Worm (Caenorhabditis elegans) whole organism, midembryonic: ENCODE results near the gene col-104.
"Not testable (repeated sequence)": the region's sequence is repeated elsewhere in the genome, so short reads cannot be mapped to it uniquely, and the experiment has no call there.

ENCODE experiments used
- T22C8.4 ChIP-seq: fragments of 200-800 bp; sonication (Bioruptor generic); IDR thresholded peaks from 2 replicates; pipeline ENCODE4 v1.3.6; 2022; ENCODE audit warnings: missing genetic modification characterization, missing compliant biosample characterization
- cog-1 ChIP-seq: sonication (generic microtip); optimal IDR thresholded peaks from 2 replicates; lab custom pipeline; 2016; ENCODE audit warnings: missing genetic modification characterization, missing compliant biosample characterization
- flt-1 ChIP-seq: fragments of 200-800 bp; sonication (Bioruptor generic); IDR thresholded peaks from 2 replicates; pipeline ENCODE4 v1.3.6; 2022; ENCODE audit warnings: missing genetic modification characterization, missing compliant biosample characterization
- klf-2 ChIP-seq: fragments of 200-800 bp; sonication (Bioruptor generic); conservative IDR thresholded peaks from 2 replicates; pipeline ENCODE4 v1.3.6; 2022; ENCODE audit warnings: missing genetic modification reagents, missing genetic modification characterization, missing compliant biosample characterization
- med-1 ChIP-seq: sonication (generic microtip); optimal IDR thresholded peaks from 2 replicates; lab custom pipeline; 2017; ENCODE audit warnings: missing genetic modification characterization, mild to moderate bottlenecking, missing compliant biosample characterization, antibody characterized with exemption, missing genetic modification reagents; ENCODE audit not compliant: insufficient read depth
- ref-1 ChIP-seq: fragments of 200-800 bp; sonication (Bioruptor generic); conservative IDR thresholded peaks from 2 replicates; pipeline ENCODE4 v1.3.6; 2022; ENCODE audit warnings: missing genetic modification reagents, missing genetic modification characterization, missing compliant biosample characterization
- tab-1 ChIP-seq: fragments of 200-800 bp; sonication (Bioruptor generic); IDR thresholded peaks from 2 replicates; pipeline ENCODE4 v1.3.6; 2022; ENCODE audit warnings: missing genetic modification characterization, missing compliant biosample characterization
- ztf-23 ChIP-seq: fragments of 200-800 bp; sonication (Bioruptor generic); IDR thresholded peaks from 2 replicates; pipeline ENCODE4 v1.3.6; 2022; ENCODE audit warnings: missing genetic modification reagents, missing genetic modification characterization, missing compliant biosample characterization
- ztf-29 ChIP-seq: fragments of 200-800 bp; sonication (Bioruptor generic); IDR thresholded peaks from 2 replicates; pipeline ENCODE4 v1.3.6; 2022; ENCODE audit warnings: missing genetic modification reagents, missing genetic modification characterization, missing compliant biosample characterization

The col-104 gene

ce11 chrIV:1361616-1362228 is 6.6 kb upstream of the col-104 start:
- TF ChIP-seq tab-1 (no peak), flt-1 (GFP tag; lab: Robert Waterston, UW) (no peak)

ce11 chrIV:1359125-1359524 is 4.0 kb upstream of the col-104 start, which contains the start of gene col-105:
Gene col-105 (minus strand): TSS chrIV:1359225.
- no peak for TF ChIP-seq ref-1 (GFP tag; lab: Robert Waterston, UW)
- TF ChIP-seq klf-2 (GFP tag; lab: Robert Waterston, UW) = no peak
- TF ChIP-seq tab-1 = no peak
- no peak for TF ChIP-seq cog-1 (tag; lab: Kevin White, UChicago)
- TF ChIP-seq ztf-23 = no peak
- no peak for TF ChIP-seq ztf-29
- no peak for TF ChIP-seq med-1

ce11 chrIV:1358109-1358508 is 3.0 kb upstream of the col-104 start:
- TF ChIP-seq ref-1 (GFP tag; lab: Robert Waterston, UW) = no peak
- TF ChIP-seq flt-1 (GFP tag; lab: Robert Waterston, UW) = 0 out of 2 replicates have a peak, but pooled peaks have one; percentile 43
- no peak for TF ChIP-seq med-1
- no peak for TF ChIP-seq T22C8.4 (GFP tag; lab: Robert Waterston, UW)
- 0 out of 2 replicates have a peak, but pooled peaks have one; percentile 20 for TF ChIP-seq tab-1

ce11 chrIV:1353811-1354210 is 1.3 kb downstream of the col-104 start:
- TF ChIP-seq klf-2 (GFP tag; lab: Robert Waterston, UW) = no peak

- no peak for TF ChIP-seq med-1
- no peak for TF ChIP-seq T22C8.4 (GFP tag; lab: Robert Waterston, UW)
- no peak for TF ChIP-seq flt-1 (GFP tag; lab: Robert Waterston, UW)
- no peak for TF ChIP-seq tab-1
- no peak for TF ChIP-seq ztf-23
- TF ChIP-seq ref-1 (GFP tag; lab: Robert Waterston, UW) = no peak
- no peak for TF ChIP-seq ztf-29
- TF ChIP-seq klf-2 (GFP tag; lab: Robert Waterston, UW) = no peak
- TF ChIP-seq cog-1 (tag; lab: Kevin White, UChicago) = no peak
Observed at ce11 chrIV:1349352-1349751, 5.8 kb downstream of the col-104 start.

ce11 chrIV:1346981-1347380 is 8.1 kb downstream of the col-104 start, which contains the start of gene rfc-2:
Gene rfc-2 (plus strand): TSS chrIV:1347314.
- no peak for TF ChIP-seq med-1
- no peak for TF ChIP-seq cog-1 (tag; lab: Kevin White, UChicago)
- no peak for TF ChIP-seq ztf-29
- no peak for TF ChIP-seq ztf-23
- TF ChIP-seq ref-1 (GFP tag; lab: Robert Waterston, UW) = no peak
- TF ChIP-seq klf-2 (GFP tag; lab: Robert Waterston, UW) = no peak
- no peak for TF ChIP-seq flt-1 (GFP tag; lab: Robert Waterston, UW)

- not testable (repeated sequence) for TF ChIP-seq tab-1; flt-1 (GFP tag; lab: Robert Waterston, UW); ztf-29
Observed at ce11 chrIV:1343379-1343778, 11.7 kb downstream of the col-104 start, which contains the start of gene F58F6.5. Gene F58F6.5 (plus strand): TSS chrIV:1343679.

ce11 chrIV:1340788-1341187 is 14.3 kb downstream of the col-104 start, which contains the start of gene F58F6.6:
Gene F58F6.6 (plus strand): TSS chrIV:1341088.
- not testable (repeated sequence) for TF ChIP-seq T22C8.4 (GFP tag; lab: Robert Waterston, UW); med-1; flt-1 (GFP tag; lab: Robert Waterston, UW)

ce11 chrIV:1328682-1329212 is 26.4 kb downstream of the col-104 start, which contains the start of gene F53H1.3:
Gene F53H1.3 (plus strand): TSS chrIV:1329162.
- TF ChIP-seq tab-1 = no peak
- no peak for TF ChIP-seq med-1
- TF ChIP-seq cog-1 (tag; lab: Kevin White, UChicago) = no peak
- TF ChIP-seq flt-1 (GFP tag; lab: Robert Waterston, UW) = no peak
- no peak for TF ChIP-seq ztf-29
- TF ChIP-seq T22C8.4 (GFP tag; lab: Robert Waterston, UW) = no peak
- TF ChIP-seq ztf-23 = no peak
- no peak for TF ChIP-seq klf-2 (GFP tag; lab: Robert Waterston, UW)
- TF ChIP-seq ref-1 (GFP tag; lab: Robert Waterston, UW) = no peak

ce11 chrIV:1310337-1310736 is 44.8 kb downstream of the col-104 start:
- no peak for TF ChIP-seq ref-1 (GFP tag; lab: Robert Waterston, UW)
- TF ChIP-seq med-1 = no peak
- TF ChIP-seq ztf-23 = no peak
- no peak for TF ChIP-seq tab-1
- no peak for TF ChIP-seq ztf-29
- TF ChIP-seq flt-1 (GFP tag; lab: Robert Waterston, UW) = no peak
- no peak for TF ChIP-seq klf-2 (GFP tag; lab: Robert Waterston, UW)
- no peak for TF ChIP-seq cog-1 (tag; lab: Kevin White, UChicago)
- TF ChIP-seq T22C8.4 (GFP tag; lab: Robert Waterston, UW) = no peak

ce11 chrIV:1309600-1310207 is 45.4 kb downstream of the col-104 start, which contains the start of the genes ddx-46 and F53H1.4:
Gene ddx-46 (minus strand): TSS chrIV:1309650.
Gene F53H1.4 (plus strand): TSS chrIV:1310166.
- TF ChIP-seq flt-1 (GFP tag; lab: Robert Waterston, UW) (0 out of 2 replicates have a peak, but pooled peaks have one; percentile 18), ztf-23 (no peak)
